Fruit fly (Drosophila melanogaster) whole organism, embryonic: ENCODE results near the gene GC2.

Source experiments
- Ada2b ChIP-seq: fragments of 200-800 bp; sonication (Bioruptor generic); IDR thresholded peaks from 2 replicates; pipeline ENCODE4 v1.3.6; 2022; ENCODE audit warnings: missing biosample characterization, missing genetic modification characterization
- Atf6 ChIP-seq: fragments of 200-800 bp; sonication (Bioruptor generic); IDR thresholded peaks from 2 replicates; pipeline ENCODE4 v1.3.6; 2022; ENCODE audit warnings: missing biosample characterization, missing genetic modification characterization
- B-H1 ChIP-seq: fragments of 200-800 bp; sonication (Bioruptor generic); IDR thresholded peaks from 3 replicates; pipeline ENCODE4 v1.3.6; 2022; ENCODE audit warnings: missing biosample characterization, missing genetic modification characterization
- BEAF-32 ChIP-seq: fragments of 200-800 bp; sonication (Bioruptor generic); optimal IDR thresholded peaks from 3 replicates; lab custom pipeline; 2017; ENCODE audit warnings: missing biosample characterization, missing genetic modification characterization, mild to moderate bottlenecking, moderate library complexity, missing genetic modification reagents
- Blimp-1 ChIP-seq: fragments of 200-800 bp; sonication (Bioruptor generic); optimal IDR thresholded peaks from 3 replicates; lab custom pipeline; 2018; ENCODE audit warnings: missing biosample characterization, missing genetic modification characterization, mild to moderate bottlenecking, moderate library complexity, missing genetic modification reagents
- CG11247 ChIP-seq: fragments of 200-800 bp; sonication (Bioruptor generic); IDR thresholded peaks from 2 replicates; pipeline ENCODE4 v1.3.6; 2022; ENCODE audit warnings: missing biosample characterization, missing genetic modification characterization
- CG12769 ChIP-seq: fragments of 200-800 bp; sonication (Bioruptor generic); optimal IDR thresholded peaks from 2 replicates; lab custom pipeline; 2019; ENCODE audit warnings: missing biosample characterization, mild to moderate bottlenecking, missing genetic modification characterization, moderate library complexity
- CG15479 ChIP-seq: fragments of 200-800 bp; sonication (Bioruptor generic); optimal IDR thresholded peaks from 3 replicates; lab custom pipeline; 2019; ENCODE audit warnings: missing biosample characterization, mild to moderate bottlenecking, missing genetic modification characterization, moderate library complexity
- CG15696 ChIP-seq: fragments of 200-800 bp; sonication (Bioruptor generic); optimal IDR thresholded peaks from 2 replicates; lab custom pipeline; 2019; ENCODE audit warnings: missing biosample characterization, mild to moderate bottlenecking, missing genetic modification characterization, moderate library complexity
- CG17186 ChIP-seq: fragments of 200-800 bp; sonication (Bioruptor generic); optimal IDR thresholded peaks from 3 replicates; lab custom pipeline; 2017; ENCODE audit warnings: missing biosample characterization, missing genetic modification reagents, missing genetic modification characterization
- CG17568 ChIP-seq: fragments of 200-800 bp; sonication (Bioruptor generic); optimal IDR thresholded peaks from 2 replicates; lab custom pipeline; 2018; ENCODE audit warnings: missing biosample characterization, mild to moderate bottlenecking, missing genetic modification characterization, moderate library complexity
- CG17829 ChIP-seq: fragments of 200-800 bp; optimal IDR thresholded peaks from 2 replicates; lab custom pipeline; 2019; ENCODE audit warnings: missing biosample characterization, mild to moderate bottlenecking, missing genetic modification characterization, moderate library complexity
- CG18764 ChIP-seq: fragments of 200-800 bp; sonication (Bioruptor generic); optimal IDR thresholded peaks from 3 replicates; lab custom pipeline; 2016; ENCODE audit warnings: missing biosample characterization, missing genetic modification characterization
- CG2712 ChIP-seq: fragments of 200-800 bp; optimal IDR thresholded peaks from 3 replicates; lab custom pipeline; 2019; ENCODE audit warnings: missing biosample characterization, mild to moderate bottlenecking, missing genetic modification characterization, moderate library complexity
- CG3163 ChIP-seq: fragments of 200-800 bp; sonication (Bioruptor generic); optimal IDR thresholded peaks from 3 replicates; lab custom pipeline; 2016; ENCODE audit warnings: missing biosample characterization, missing genetic modification characterization
- CG32532 ChIP-seq: fragments of 200-800 bp; sonication (Bioruptor generic); IDR thresholded peaks from 2 replicates; pipeline ENCODE4 v1.3.6; 2022; ENCODE audit warnings: missing biosample characterization, missing genetic modification characterization
- CG33557 ChIP-seq: fragments of 200-800 bp; sonication (Bioruptor generic); optimal IDR thresholded peaks from 2 replicates; lab custom pipeline; 2019; ENCODE audit warnings: missing biosample characterization, mild to moderate bottlenecking, missing genetic modification characterization, moderate library complexity
- CG3847 ChIP-seq: fragments of 200-800 bp; sonication (Bioruptor generic); IDR thresholded peaks from 2 replicates; pipeline ENCODE4 v1.3.6; 2022; ENCODE audit warnings: missing biosample characterization, missing genetic modification characterization
- CG5245 ChIP-seq: fragments of 200-800 bp; sonication (Bioruptor generic); optimal IDR thresholded peaks from 3 replicates; lab custom pipeline; 2016; ENCODE audit warnings: missing biosample characterization, missing genetic modification characterization
- CG6654 ChIP-seq: fragments of 200-800 bp; sonication (Bioruptor generic); optimal IDR thresholded peaks from 2 replicates; lab custom pipeline; 2017; ENCODE audit warnings: missing biosample characterization, mild to moderate bottlenecking, missing genetic modification characterization
- CG6689 ChIP-seq: fragments of 200-800 bp; sonication (Bioruptor generic); IDR thresholded peaks from 2 replicates; pipeline ENCODE4 v1.3.6; 2022; ENCODE audit warnings: missing biosample characterization, missing genetic modification characterization
- CG8944 ChIP-seq: fragments of 200-800 bp; sonication (Bioruptor generic); optimal IDR thresholded peaks from 3 replicates; lab custom pipeline; 2016; ENCODE audit warnings: missing biosample characterization, missing genetic modification characterization
- CG9817 ChIP-seq: fragments of 200-800 bp; sonication (Bioruptor generic); optimal IDR thresholded peaks from 2 replicates; lab custom pipeline; 2018; ENCODE audit warnings: missing biosample characterization, mild to moderate bottlenecking, missing genetic modification characterization, moderate library complexity
- CHES-1-like ChIP-seq: fragments of 200-800 bp; sonication (Bioruptor generic); optimal IDR thresholded peaks from 2 replicates; lab custom pipeline; 2016; ENCODE audit warnings: missing biosample characterization, missing genetic modification characterization
- Camta ChIP-seq: fragments of 200-800 bp; sonication (Bioruptor generic); optimal IDR thresholded peaks from 2 replicates; lab custom pipeline; 2016; ENCODE audit warnings: missing biosample characterization, missing genetic modification characterization
- Dek ChIP-seq: fragments of 200-800 bp; sonication (Bioruptor generic); optimal IDR thresholded peaks from 3 replicates; lab custom pipeline; 2019; ENCODE audit warnings: missing biosample characterization, mild to moderate bottlenecking, missing genetic modification characterization, moderate library complexity
- Dp ChIP-seq: fragments of 200-800 bp; sonication (Bioruptor generic); optimal IDR thresholded peaks from 2 replicates; lab custom pipeline; 2018; ENCODE audit warnings: missing biosample characterization, mild to moderate bottlenecking, missing genetic modification characterization, moderate library complexity
- E2f2 ChIP-seq: fragments of 200-800 bp; sonication (Bioruptor generic); IDR thresholded peaks from 2 replicates; pipeline ENCODE4 v1.3.6; 2022; ENCODE audit warnings: missing biosample characterization, missing genetic modification characterization
- Ets65A ChIP-seq: fragments of 200-800 bp; sonication (Bioruptor generic); peaks from one replicate; lab custom pipeline; 2016; ENCODE audit warnings: missing biosample characterization, missing genetic modification characterization
- Ets97D ChIP-seq: fragments of 200-800 bp; sonication (Bioruptor generic); optimal IDR thresholded peaks from 3 replicates; lab custom pipeline; 2016; ENCODE audit warnings: missing biosample characterization, missing genetic modification characterization
- Fer3 ChIP-seq: fragments of 200-800 bp; sonication (Bioruptor generic); optimal IDR thresholded peaks from 2 replicates; lab custom pipeline; 2018; ENCODE audit warnings: missing biosample characterization, mild to moderate bottlenecking, missing genetic modification characterization, moderate library complexity
- HLH54F ChIP-seq: fragments of 200-800 bp; sonication (Bioruptor generic); optimal IDR thresholded peaks from 3 replicates; lab custom pipeline; 2016; ENCODE audit warnings: missing biosample characterization, missing genetic modification characterization
- HmgD ChIP-seq: fragments of 200-800 bp; sonication (Bioruptor generic); optimal IDR thresholded peaks from 3 replicates; lab custom pipeline; 2016; ENCODE audit warnings: missing biosample characterization, missing genetic modification characterization
- Hsf ChIP-seq: fragments of 200-800 bp; sonication (Bioruptor generic); optimal IDR thresholded peaks from 3 replicates; lab custom pipeline; 2016; ENCODE audit warnings: missing biosample characterization, missing genetic modification characterization
- Lhr ChIP-seq: fragments of 200-800 bp; sonication (Bioruptor generic); optimal IDR thresholded peaks from 3 replicates; lab custom pipeline; 2017; ENCODE audit warnings: mild to moderate bottlenecking, missing biosample characterization, missing genetic modification reagents, missing genetic modification characterization
- MTF-1 ChIP-seq: fragments of 200-800 bp; sonication (Bioruptor generic); optimal IDR thresholded peaks from 2 replicates; lab custom pipeline; 2018; ENCODE audit warnings: missing biosample characterization, mild to moderate bottlenecking, missing genetic modification characterization, borderline replicate concordance
- Ptx1 ChIP-seq: fragments of 200-800 bp; sonication (Bioruptor generic); IDR thresholded peaks from 2 replicates; pipeline ENCODE4 v1.3.6; 2022; ENCODE audit warnings: missing biosample characterization, missing genetic modification characterization
- Scr ChIP-seq: fragments of 200-800 bp; sonication (Bioruptor generic); IDR thresholded peaks from 2 replicates; pipeline ENCODE4 v1.3.6; 2022; ENCODE audit warnings: missing biosample characterization, missing genetic modification characterization; ENCODE audit not compliant: partially characterized antibody
- Stat92E ChIP-seq, 3 experiments: fragments of >200 bp in 2 of 3; fragments of 200-800 bp in 1 of 3; sonication (Bioruptor generic) in 1 of 3; optimal IDR thresholded peaks; 2 replicates each; lab custom pipeline; 2017 to 2019; ENCODE audit warnings: missing biosample characterization in 3 of 3, missing genetic modification characterization in 3 of 3, mild to moderate bottlenecking in 1 of 3, moderate library complexity in 1 of 3
- Xbp1 ChIP-seq: fragments of 200-800 bp; sonication (Bioruptor generic); optimal IDR thresholded peaks from 3 replicates; lab custom pipeline; 2016; ENCODE audit warnings: missing biosample characterization, mild to moderate bottlenecking, missing genetic modification characterization
- ap ChIP-seq: fragments of 200-800 bp; sonication (Bioruptor generic); IDR thresholded peaks from 2 replicates; pipeline ENCODE4 v1.3.6; 2022; ENCODE audit warnings: missing biosample characterization, missing genetic modification characterization
- bcd ChIP-seq: fragments of 200-800 bp; sonication (Bioruptor generic); optimal IDR thresholded peaks from 2 replicates; lab custom pipeline; 2017; ENCODE audit warnings: missing biosample characterization, mild to moderate bottlenecking, missing genetic modification characterization
- gsb ChIP-seq: fragments of 200-800 bp; sonication (Bioruptor generic); IDR thresholded peaks from 2 replicates; pipeline ENCODE4 v1.3.6; 2022; ENCODE audit warnings: missing biosample characterization, missing genetic modification characterization
- ind ChIP-seq: fragments of 200-800 bp; sonication (Bioruptor generic); optimal IDR thresholded peaks from 3 replicates; lab custom pipeline; 2016; ENCODE audit warnings: missing biosample characterization, missing genetic modification characterization
- inv ChIP-seq: fragments of 200-800 bp; sonication (Bioruptor generic); IDR thresholded peaks from 2 replicates; pipeline ENCODE4 v1.3.6; 2022; ENCODE audit warnings: missing biosample characterization, missing genetic modification characterization; ENCODE audit not compliant: partially characterized antibody
- jigr1 ChIP-seq: fragments of 200-800 bp; sonication (Bioruptor generic); IDR thresholded peaks from 3 replicates; pipeline ENCODE4 v1.3.6; 2022; ENCODE audit warnings: missing biosample characterization, missing genetic modification characterization
- lbe ChIP-seq: fragments of 200-800 bp; sonication (Bioruptor generic); optimal IDR thresholded peaks from 2 replicates; lab custom pipeline; 2016; ENCODE audit warnings: missing biosample characterization, mild to moderate bottlenecking, missing genetic modification characterization
- pfk ChIP-seq: fragments of 200-800 bp; sonication (Bioruptor generic); optimal IDR thresholded peaks from 2 replicates; lab custom pipeline; 2018; ENCODE audit warnings: missing biosample characterization, mild to moderate bottlenecking, missing genetic modification characterization, moderate library complexity
- psq ChIP-seq: fragments of 200-800 bp; sonication (Bioruptor generic); optimal IDR thresholded peaks from 2 replicates; lab custom pipeline; 2017; ENCODE audit warnings: missing biosample characterization, missing genetic modification characterization
- tio ChIP-seq: fragments of 200-800 bp; sonication (Bioruptor generic); optimal IDR thresholded peaks from 2 replicates; lab custom pipeline; 2017; ENCODE audit warnings: missing biosample characterization, missing genetic modification characterization, inconsistent platforms
- wor ChIP-seq: fragments of 200-800 bp; sonication (Bioruptor generic); IDR thresholded peaks from 2 replicates; pipeline ENCODE4 v1.3.6; 2022; ENCODE audit warnings: missing biosample characterization, missing genetic modification characterization

GC2 gene

DNA sequence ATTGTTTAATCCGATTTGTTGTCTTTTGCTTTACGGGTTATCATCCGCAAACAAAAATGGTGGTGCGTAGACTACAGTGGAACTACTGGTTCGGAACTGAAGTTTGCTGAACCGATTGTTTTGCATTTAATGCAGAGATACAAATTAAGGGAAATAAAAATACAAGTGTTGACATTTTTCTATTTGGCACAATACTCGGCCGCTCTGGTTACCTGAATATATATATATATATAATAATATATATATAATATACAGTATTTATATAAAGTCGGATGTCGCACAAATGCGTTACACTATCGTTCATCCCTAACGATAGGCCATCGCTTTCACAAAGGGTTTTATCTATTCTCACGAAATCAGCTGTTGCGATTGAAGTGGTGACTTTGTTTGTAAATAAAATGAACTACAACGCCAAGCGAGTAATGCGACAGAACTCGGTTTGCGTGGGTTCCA is 45.4 kb downstream of the GC2 start, which contains the start of the genes DCAF12 and Spt3 (continued):
- TF ChIP-seq CG3847 (GFP tag; lab: Robert Waterston, UW) = peak; percentile 63
- TF ChIP-seq CG18764 (GFP tag; lab: Kevin White, UChicago) = peak; percentile 29
- no peak for TF ChIP-seq E2f2 (GFP tag; lab: Robert Waterston, UW)
- peak; percentile 74 for TF ChIP-seq CG17829
- TF ChIP-seq Lhr (GFP tag; lab: Kevin White, UChicago) = peak; percentile 3
- TF ChIP-seq jigr1 (GFP tag; lab: Robert Waterston, UW) = no peak
- no peak for TF ChIP-seq wor (GFP tag; lab: Robert Waterston, UW)
- TF ChIP-seq lbe (GFP tag; lab: Kevin White, UChicago) = no peak
- no peak for TF ChIP-seq Dp (GFP tag; lab: Kevin White, UChicago)
- no peak for TF ChIP-seq CHES-1-like
- peak; percentile 80 for TF ChIP-seq BEAF-32 (GFP tag; lab: Kevin White, UChicago)
- TF ChIP-seq CG8944 = no peak
- no peak for TF ChIP-seq Hsf (GFP tag; lab: Kevin White, UChicago)
- TF ChIP-seq CG33557 (GFP tag; lab: Kevin White, UChicago) = peak; percentile 61
- no peak for TF ChIP-seq CG5245
- TF ChIP-seq CG6689 (GFP tag; lab: Robert Waterston, UW) = peak; percentile 42
- TF ChIP-seq ind = peak; percentile 53
- peak; percentile 2 for TF ChIP-seq CG17186
- no peak for TF ChIP-seq CG12769
- TF ChIP-seq Ada2b = no peak
- TF ChIP-seq gsb = no peak
- TF ChIP-seq Ptx1 (GFP tag; lab: Robert Waterston, UW) = peak; percentile 71
- no peak for TF ChIP-seq Ets65A (GFP tag; lab: Kevin White, UChicago)
- peak in 1 of 3 experiments; percentile 3 for TF ChIP-seq Stat92E (GFP tag; optimal IDR thresholded peaks at IDR 0.05; lab: Kevin White, UChicago)
- TF ChIP-seq Blimp-1 (GFP tag; lab: Kevin White, UChicago) = peak; percentile 48
- TF ChIP-seq CG6654 (GFP tag; lab: Kevin White, UChicago) = no peak
- TF ChIP-seq ap (GFP tag; lab: Robert Waterston, UW) = no peak
- peak; percentile 1 for TF ChIP-seq psq (GFP tag; lab: Kevin White, UChicago)
- TF ChIP-seq CG3163 (GFP tag; lab: Kevin White, UChicago) = no peak
- TF ChIP-seq CG11247 (GFP tag; lab: Robert Waterston, UW) = 0 out of 2 replicates have a peak, but pooled peaks have one; percentile 42
- TF ChIP-seq Scr = peak; percentile 98
- peak; percentile 81 for TF ChIP-seq CG2712 (tag; lab: Kevin White, UChicago)
- peak; percentile 78 for TF ChIP-seq CG15696 (tag; lab: Kevin White, UChicago)
- TF ChIP-seq CG32532 (GFP tag; lab: Robert Waterston, UW) = peak; percentile 63
- no peak for TF ChIP-seq Camta
- TF ChIP-seq CG15479 (GFP tag; lab: Kevin White, UChicago) = no peak
- TF ChIP-seq MTF-1 (GFP tag; lab: Kevin White, UChicago) = no peak
- no peak for TF ChIP-seq tio (GFP tag; lab: Kevin White, UChicago)
- no peak; the same call in 2 of the 3 replicates for TF ChIP-seq B-H1 (GFP tag; lab: Robert Waterston, UW)
- no peak for TF ChIP-seq HmgD
- peak; percentile 50 for TF ChIP-seq Xbp1 (GFP tag; lab: Kevin White, UChicago)
- TF ChIP-seq bcd (GFP tag; lab: Kevin White, UChicago) = peak; percentile 57
- no peak for TF ChIP-seq HLH54F (GFP tag; lab: Kevin White, UChicago)
- peak; percentile 76 for TF ChIP-seq CG9817 (tag; lab: Kevin White, UChicago)
- TF ChIP-seq Ets97D (GFP tag; lab: Kevin White, UChicago) = no peak
- TF ChIP-seq Fer3 (tag; lab: Kevin White, UChicago) = no peak
- no peak for TF ChIP-seq pfk (GFP tag; lab: Kevin White, UChicago)
- peak; percentile 96 for TF ChIP-seq inv (GFP tag; lab: Robert Waterston, UW)
- no peak for TF ChIP-seq Atf6 (GFP tag; lab: Robert Waterston, UW)
- peak; percentile 55 for TF ChIP-seq Dek (tag; lab: Kevin White, UChicago)
- no peak for TF ChIP-seq CG17568 (GFP tag; lab: Kevin White, UChicago)
